Fruit fly (Drosophila melanogaster) whole organism, prepupa: ENCODE results near the gene Secp43.

Experiments used
- CG10669 ChIP-seq: fragments of 200-800 bp; sonication (Bioruptor generic); optimal IDR thresholded peaks from 3 replicates; lab custom pipeline; 2018; ENCODE audit warnings: missing biosample characterization, mild to moderate bottlenecking, missing genetic modification characterization, moderate library complexity
- CG11762 ChIP-seq: fragments of 200-800 bp; sonication (Bioruptor generic); optimal IDR thresholded peaks from 3 replicates; lab custom pipeline; 2016; ENCODE audit warnings: missing biosample characterization, missing genetic modification characterization; ENCODE audit not compliant: insufficient read depth
- CG31627 ChIP-seq: fragments of 200-800 bp; sonication (Bioruptor generic); optimal IDR thresholded peaks from 3 replicates; lab custom pipeline; 2016; ENCODE audit warnings: missing biosample characterization, missing genetic modification characterization
- CG7368 ChIP-seq: fragments of 200-800 bp; sonication (Bioruptor generic); optimal IDR thresholded peaks from 3 replicates; lab custom pipeline; 2016; ENCODE audit warnings: missing biosample characterization, missing genetic modification characterization
- Hr39 ChIP-seq: fragments of 200-800 bp; sonication (Bioruptor generic); optimal IDR thresholded peaks from 2 replicates; lab custom pipeline; 2016; ENCODE audit warnings: missing biosample characterization, missing genetic modification characterization
- Sox102F ChIP-seq: fragments of 200-800 bp; sonication (Bioruptor generic); optimal IDR thresholded peaks from 2 replicates; lab custom pipeline; 2016; ENCODE audit warnings: missing biosample characterization, mild to moderate bottlenecking, missing genetic modification characterization
- cyc ChIP-seq: fragments of 200-800 bp; sonication (Bioruptor generic); optimal IDR thresholded peaks from 3 replicates; lab custom pipeline; 2016; ENCODE audit warnings: missing biosample characterization, missing genetic modification characterization
- dac ChIP-seq: fragments of 200-800 bp; sonication (Bioruptor generic); optimal IDR thresholded peaks from 2 replicates; lab custom pipeline; 2017; ENCODE audit warnings: missing biosample characterization, mild to moderate bottlenecking, missing genetic modification characterization
- eg ChIP-seq: fragments of 200-800 bp; sonication (Bioruptor generic); IDR thresholded peaks from 3 replicates; pipeline ENCODE4 v1.3.6; 2022; ENCODE audit warnings: missing biosample characterization, missing genetic modification characterization
- ss ChIP-seq, 2 experiments: fragments of 200-800 bp; sonication (Bioruptor generic); optimal IDR thresholded peaks; 2 replicates in 1 of 2; 3 replicates in 1 of 2; lab custom pipeline; 2017 to 2018; ENCODE audit warnings: mild to moderate bottlenecking in 2 of 2, missing biosample characterization in 2 of 2, missing genetic modification characterization in 2 of 2, moderate library complexity in 1 of 2

dm6 chr2L:4464946-4465345 is 10.7 kb upstream of the Secp43 start, which contains the start of gene FIG4:
- TF ChIP-seq dac (GFP tag; lab: Kevin White, UChicago) (no peak), CG11762 (no peak), CG31627 (GFP tag; lab: Kevin White, UChicago) (no peak), ss (GFP tag; optimal IDR thresholded peaks at IDR 0.05; lab: Kevin White, UChicago) (no peak), CG10669 (no peak), cyc (GFP tag; lab: Kevin White, UChicago) (no peak), eg (GFP tag; lab: Robert Waterston, UW) (no peak), Sox102F (GFP tag; lab: Kevin White, UChicago) (peak; percentile 36), Hr39 (no peak), CG7368 (no peak)
